Fruit fly (Drosophila melanogaster) whole organism, adult: ENCODE results near the gene CG11504.

Experiments
- CG11617 ChIP-seq: fragments of 200-800 bp; sonication (Bioruptor generic); optimal IDR thresholded peaks from 2 replicates; lab custom pipeline; 2017; ENCODE audit warnings: mild to moderate bottlenecking, missing biosample characterization, missing genetic modification reagents, missing genetic modification characterization
- CG7101 ChIP-seq: fragments of 200-800 bp; sonication (Bioruptor generic); optimal IDR thresholded peaks from 2 replicates; lab custom pipeline; 2018; ENCODE audit warnings: missing biosample characterization, mild to moderate bottlenecking, missing genetic modification characterization, moderate library complexity
- Crg-1 ChIP-seq: fragments of 200-800 bp; sonication (Bioruptor generic); optimal IDR thresholded peaks from 2 replicates; lab custom pipeline; 2016; ENCODE audit warnings: missing biosample characterization, missing genetic modification characterization
- cic ChIP-seq: fragments of 200-800 bp; sonication (Bioruptor generic); optimal IDR thresholded peaks from 2 replicates; lab custom pipeline; 2017; ENCODE audit warnings: missing biosample characterization, mild to moderate bottlenecking, missing genetic modification characterization, moderate library complexity

dm6 chr3R:30040879-30041278 is 43.2 kb downstream of the CG11504 start:
- TF ChIP-seq cic, result no peak
- TF ChIP-seq CG7101 (tag; lab: Kevin White, UChicago), result no peak
- no peak for TF ChIP-seq Crg-1 (GFP tag; lab: Kevin White, UChicago)
- TF ChIP-seq CG11617 (GFP tag; lab: Kevin White, UChicago), result no peak
